Worm (Caenorhabditis elegans) whole organism, mixed stage, embryonic: Measurements from ENCODE around the gene pqn-41.
A peak's percentile ranks its signal among the peaks of the same experiment; 100 is the strongest.

Experiments
- M03D4.4 ChIP-seq: sonication (generic microtip); optimal IDR thresholded peaks from 2 replicates; lab custom pipeline; 2017; ENCODE audit warnings: mild to moderate bottlenecking, missing genetic modification characterization, missing compliant biosample characterization
- bed-3 ChIP-seq: fragments of 200-800 bp; sonication (Bioruptor generic); optimal IDR thresholded peaks from 3 replicates; lab custom pipeline; 2018; ENCODE audit warnings: mild to moderate bottlenecking, missing genetic modification characterization, moderate library complexity, missing compliant biosample characterization
- blmp-1 ChIP-seq: fragments of 150-350 bp; optimal IDR thresholded peaks from 2 replicates; lab custom pipeline; 2014; ENCODE audit warnings: missing biosample characterization, missing genetic modification characterization
- ceh-39 ChIP-seq: fragments of 150-350 bp; optimal IDR thresholded peaks from 2 replicates; lab custom pipeline; 2014; ENCODE audit warnings: missing biosample characterization, missing genetic modification characterization
- ceh-43 ChIP-seq: fragments of 200-800 bp; sonication (Bioruptor generic); optimal IDR thresholded peaks from 2 replicates; lab custom pipeline; 2018; ENCODE audit warnings: mild to moderate bottlenecking, missing genetic modification characterization, moderate library complexity, missing compliant biosample characterization
- ceh-83 ChIP-seq: fragments of 200-800 bp; sonication (Bioruptor generic); optimal IDR thresholded peaks from 2 replicates; lab custom pipeline; 2018; ENCODE audit warnings: mild to moderate bottlenecking, missing genetic modification characterization, missing compliant biosample characterization
- ces-1 ChIP-seq: fragments of 150-350 bp; optimal IDR thresholded peaks from 2 replicates; lab custom pipeline; 2014; ENCODE audit warnings: missing biosample characterization, missing genetic modification reagents, missing genetic modification characterization
- cnd-1 ChIP-seq: fragments of 200-800 bp; sonication (Bioruptor generic); optimal IDR thresholded peaks from 2 replicates; lab custom pipeline; 2018; ENCODE audit warnings: mild to moderate bottlenecking, missing genetic modification characterization, missing compliant biosample characterization
- drap-1 ChIP-seq: fragments of 200-800 bp; sonication (Bioruptor generic); optimal IDR thresholded peaks from 3 replicates; lab custom pipeline; 2018; ENCODE audit warnings: mild to moderate bottlenecking, missing genetic modification characterization, missing compliant biosample characterization
- elt-1 ChIP-seq: sonication (generic microtip); optimal IDR thresholded peaks from 2 replicates; lab custom pipeline; 2017; ENCODE audit warnings: missing genetic modification characterization, mild to moderate bottlenecking, missing compliant biosample characterization, antibody characterized with exemption, moderate library complexity, borderline replicate concordance; ENCODE audit not compliant: insufficient read depth
- elt-3 ChIP-seq: fragments of 150-350 bp; optimal IDR thresholded peaks from 2 replicates; lab custom pipeline; 2014; ENCODE audit warnings: missing biosample characterization, missing genetic modification characterization
- flh-1 ChIP-seq: fragments of 200-800 bp; sonication (Bioruptor generic); optimal IDR thresholded peaks from 2 replicates; lab custom pipeline; 2018; ENCODE audit warnings: mild to moderate bottlenecking, missing genetic modification characterization, moderate library complexity, missing compliant biosample characterization
- ham-2 ChIP-seq: fragments of 200-800 bp; sonication (Bioruptor generic); optimal IDR thresholded peaks from 2 replicates; lab custom pipeline; 2018; ENCODE audit warnings: mild to moderate bottlenecking, missing genetic modification characterization, missing compliant biosample characterization
- hlh-1 ChIP-seq: fragments of 150-350 bp; optimal IDR thresholded peaks from 2 replicates; lab custom pipeline; 2014; ENCODE audit warnings: missing biosample characterization, missing genetic modification reagents, missing genetic modification characterization
- lin-13 ChIP-seq: fragments of 150-350 bp; optimal IDR thresholded peaks from 2 replicates; lab custom pipeline; 2014; ENCODE audit warnings: missing biosample characterization, missing genetic modification characterization
- lin-32 ChIP-seq: fragments of 200-800 bp; sonication (Bioruptor generic); optimal IDR thresholded peaks from 2 replicates; lab custom pipeline; 2018; ENCODE audit warnings: mild to moderate bottlenecking, missing genetic modification characterization, missing compliant biosample characterization
- lsy-2 ChIP-seq: fragments of 150-350 bp; optimal IDR thresholded peaks from 2 replicates; lab custom pipeline; 2014; ENCODE audit warnings: missing biosample characterization, missing genetic modification characterization
- mab-5 ChIP-seq: fragments of 150-350 bp; optimal IDR thresholded peaks from 2 replicates; lab custom pipeline; 2014; ENCODE audit warnings: missing biosample characterization, missing genetic modification characterization
- mep-1 ChIP-seq: fragments of 150-350 bp; optimal IDR thresholded peaks from 2 replicates; lab custom pipeline; 2017; ENCODE audit warnings: missing biosample characterization, missing genetic modification reagents, missing genetic modification characterization, inconsistent platforms
- mls-2 ChIP-seq: sonication (generic microtip); optimal IDR thresholded peaks from 2 replicates; lab custom pipeline; 2016; ENCODE audit warnings: mild to moderate bottlenecking, missing genetic modification characterization, moderate library complexity, missing compliant biosample characterization
- nhr-12 ChIP-seq: fragments of 150-350 bp; optimal IDR thresholded peaks from 2 replicates; lab custom pipeline; 2014; ENCODE audit warnings: missing biosample characterization, missing genetic modification characterization
- nhr-2 ChIP-seq: fragments of 150-350 bp; optimal IDR thresholded peaks from 2 replicates; lab custom pipeline; 2014; ENCODE audit warnings: missing biosample characterization, missing genetic modification characterization
- nhr-237 ChIP-seq: fragments of 150-350 bp; optimal IDR thresholded peaks from 2 replicates; lab custom pipeline; 2014; ENCODE audit warnings: missing biosample characterization, missing genetic modification characterization
- nhr-28 ChIP-seq: fragments of 150-350 bp; optimal IDR thresholded peaks from 2 replicates; lab custom pipeline; 2014; ENCODE audit warnings: missing biosample characterization, missing genetic modification characterization
- nhr-76 ChIP-seq: sonication (generic microtip); optimal IDR thresholded peaks from 2 replicates; lab custom pipeline; 2017; ENCODE audit warnings: missing biosample characterization, missing genetic modification characterization
- pha-4 ChIP-seq: fragments of 150-350 bp; optimal IDR thresholded peaks from 2 replicates; lab custom pipeline; 2018; ENCODE audit warnings: missing biosample characterization, missing genetic modification reagents, missing genetic modification characterization
- sem-2 ChIP-seq: fragments of 200-800 bp; sonication (Bioruptor generic); optimal IDR thresholded peaks from 2 replicates; lab custom pipeline; 2018; ENCODE audit warnings: mild to moderate bottlenecking, missing genetic modification characterization, missing compliant biosample characterization
- snpc-4 ChIP-seq: fragments of 150-350 bp; optimal IDR thresholded peaks from 2 replicates; lab custom pipeline; 2014; ENCODE audit warnings: missing biosample characterization, missing genetic modification characterization
- sptf-1 ChIP-seq: sonication (generic microtip); optimal IDR thresholded peaks from 2 replicates; lab custom pipeline; 2017; ENCODE audit warnings: mild to moderate bottlenecking, missing genetic modification characterization, moderate library complexity, missing compliant biosample characterization
- tbx-8 ChIP-seq: fragments of 200-800 bp; sonication (Bioruptor generic); optimal IDR thresholded peaks from 2 replicates; lab custom pipeline; 2018; ENCODE audit warnings: mild to moderate bottlenecking, missing genetic modification characterization, moderate library complexity, missing compliant biosample characterization
- unc-120 ChIP-seq: sonication (generic microtip); optimal IDR thresholded peaks from 2 replicates; lab custom pipeline; 2017; ENCODE audit warnings: missing genetic modification characterization, missing compliant biosample characterization; ENCODE audit not compliant: poor library complexity, severe bottlenecking
- unc-39 ChIP-seq: fragments of 150-350 bp; optimal IDR thresholded peaks from 2 replicates; lab custom pipeline; 2014; ENCODE audit warnings: missing biosample characterization, missing genetic modification characterization
- unc-62 ChIP-seq: fragments of 150-350 bp; optimal IDR thresholded peaks from 2 replicates; lab custom pipeline; 2014; ENCODE audit warnings: missing biosample characterization, missing genetic modification reagents, missing genetic modification characterization
- zip-8 ChIP-seq: fragments of 150-350 bp; optimal IDR thresholded peaks from 2 replicates; lab custom pipeline; 2014; ENCODE audit warnings: missing biosample characterization, missing genetic modification characterization
- ztf-11 ChIP-seq: fragments of 150-350 bp; optimal IDR thresholded peaks from 2 replicates; lab custom pipeline; 2014; ENCODE audit warnings: missing biosample characterization, missing genetic modification characterization

The pqn-41 gene

ce11 chrIII:1905589-1905988 lies at the start of gene pqn-41, which contains the start of gene B0524.6:
Gene pqn-41, plus strand, starts transcription at chrIII:1905958.
Gene B0524.6, minus strand, starts transcription at chrIII:1905640.
- TF ChIP-seq sptf-1 (tag; lab: Kevin White, UChicago) (no peak), lin-32 (GFP tag; lab: Kevin White, UChicago) (no peak), drap-1 (GFP tag; lab: Kevin White, UChicago) (no peak), ces-1 (GFP tag; lab: Kevin White, UChicago) (peak; percentile 93), lsy-2 (tag; lab: Kevin White, UChicago) (peak; percentile 79), ztf-11 (tag; lab: Kevin White, UChicago) (no peak), mep-1 (tag; lab: Kevin White, UChicago) (no peak), nhr-237 (tag; lab: Kevin White, UChicago) (peak; percentile 39), pha-4 (tag; lab: Kevin White, UChicago) (peak; percentile 30), unc-62 (GFP tag; lab: Kevin White, UChicago) (no peak), mab-5 (peak; percentile 6), lin-13 (tag; lab: Kevin White, UChicago) (peak; percentile 60), tbx-8 (GFP tag; lab: Kevin White, UChicago) (no peak), unc-120 (tag; lab: Kevin White, UChicago) (no peak)
- TF ChIP-seq, all 35 proteins: peak for 6

ce11 chrIII:1856175-1856574 lies 49.6 kb upstream of the pqn-41 start:
- TF ChIP-seq nhr-28 (tag; lab: Kevin White, UChicago) = no peak
- TF ChIP-seq unc-120 (tag; lab: Kevin White, UChicago) = no peak
- TF ChIP-seq elt-3 (tag; lab: Kevin White, UChicago) = no peak
- TF ChIP-seq blmp-1 (tag; lab: Kevin White, UChicago) = no peak
- no peak for TF ChIP-seq unc-62 (GFP tag; lab: Kevin White, UChicago)
- no peak for TF ChIP-seq pha-4 (tag; lab: Kevin White, UChicago)
- no peak for TF ChIP-seq sptf-1 (tag; lab: Kevin White, UChicago)
- no peak for TF ChIP-seq cnd-1

- TF ChIP-seq cnd-1 (no peak), nhr-76 (tag; lab: Kevin White, UChicago) (no peak), drap-1 (GFP tag; lab: Kevin White, UChicago) (no peak), unc-39 (tag; lab: Kevin White, UChicago) (no peak), nhr-28 (tag; lab: Kevin White, UChicago) (no peak), elt-1 (tag; lab: Kevin White, UChicago) (no peak), ceh-39 (tag; lab: Kevin White, UChicago) (no peak), ztf-11 (tag; lab: Kevin White, UChicago) (no peak), sptf-1 (tag; lab: Kevin White, UChicago) (no peak), unc-62 (GFP tag; lab: Kevin White, UChicago) (no peak), nhr-12 (tag; lab: Kevin White, UChicago) (no peak), sem-2 (no peak), M03D4.4 (tag; lab: Kevin White, UChicago) (no peak), ceh-43 (GFP tag; lab: Kevin White, UChicago) (no peak), tbx-8 (GFP tag; lab: Kevin White, UChicago) (no peak), mls-2 (tag; lab: Kevin White, UChicago) (no peak), ceh-83 (no peak), mep-1 (tag; lab: Kevin White, UChicago) (no peak)
Observed at ce11 chrIII:1856679-1857078, 49.1 kb upstream of the pqn-41 start.

ce11 chrIII:1859532-1859931 lies 46.2 kb upstream of the pqn-41 start, which contains the start of gene ddp-1:
Gene ddp-1, plus strand, starts transcription at chrIII:1859888.
- TF ChIP-seq blmp-1 (tag; lab: Kevin White, UChicago) (no peak), nhr-237 (tag; lab: Kevin White, UChicago) (peak; percentile 70), elt-3 (tag; lab: Kevin White, UChicago) (no peak), ceh-39 (tag; lab: Kevin White, UChicago) (peak; percentile 73), tbx-8 (GFP tag; lab: Kevin White, UChicago) (peak; percentile 52), mls-2 (tag; lab: Kevin White, UChicago) (peak; percentile 89), hlh-1 (tag; lab: Kevin White, UChicago) (peak; percentile 25), pha-4 (tag; lab: Kevin White, UChicago) (peak; percentile 83), drap-1 (GFP tag; lab: Kevin White, UChicago) (peak; percentile 83), ztf-11 (tag; lab: Kevin White, UChicago) (peak; percentile 47), sptf-1 (tag; lab: Kevin White, UChicago) (peak; percentile 95), ces-1 (GFP tag; lab: Kevin White, UChicago) (peak; percentile 88), snpc-4 (tag; lab: Kevin White, UChicago) (no peak), lsy-2 (tag; lab: Kevin White, UChicago) (peak; percentile 84), sem-2 (peak; percentile 21), ham-2 (GFP tag; lab: Kevin White, UChicago) (peak; percentile 30), flh-1 (peak; percentile 54), elt-1 (tag; lab: Kevin White, UChicago) (no peak), unc-62 (GFP tag; lab: Kevin White, UChicago) (peak; percentile 6), bed-3 (GFP tag; lab: Kevin White, UChicago) (peak; percentile 71), nhr-28 (tag; lab: Kevin White, UChicago) (no peak), nhr-2 (tag; lab: Kevin White, UChicago) (peak; percentile 2), nhr-12 (tag; lab: Kevin White, UChicago) (no peak), ceh-83 (peak; percentile 83), mep-1 (tag; lab: Kevin White, UChicago) (peak; percentile 97), unc-120 (tag; lab: Kevin White, UChicago) (peak; percentile 67), mab-5 (peak; percentile 16), lin-13 (tag; lab: Kevin White, UChicago) (peak; percentile 99), M03D4.4 (tag; lab: Kevin White, UChicago) (peak; percentile 86), nhr-76 (tag; lab: Kevin White, UChicago) (no peak), unc-39 (tag; lab: Kevin White, UChicago) (no peak), zip-8 (tag; lab: Kevin White, UChicago) (no peak), ceh-43 (GFP tag; lab: Kevin White, UChicago) (peak; percentile 85), lin-32 (GFP tag; lab: Kevin White, UChicago) (peak; percentile 59), cnd-1 (peak; percentile 87)
